Fruit fly (Drosophila melanogaster) whole organism, embryonic: ENCODE results near the gene CG6356.

Source experiments
- CG11456 ChIP-seq: fragments of 200-800 bp; sonication (Bioruptor generic); IDR thresholded peaks from 3 replicates; pipeline ENCODE4 v1.3.6; 2022; ENCODE audit warnings: missing biosample characterization, missing genetic modification characterization
- CG11504 ChIP-seq: fragments of 200-800 bp; sonication (Bioruptor generic); optimal IDR thresholded peaks from 3 replicates; lab custom pipeline; 2019; ENCODE audit warnings: missing biosample characterization, mild to moderate bottlenecking, missing genetic modification characterization, moderate library complexity
- CG13624 ChIP-seq: fragments of 200-800 bp; sonication (Bioruptor generic); optimal IDR thresholded peaks from 2 replicates; lab custom pipeline; 2016; ENCODE audit warnings: missing biosample characterization, missing genetic modification characterization
- CG13894 ChIP-seq: fragments of 200-800 bp; sonication (Bioruptor generic); optimal IDR thresholded peaks from 3 replicates; lab custom pipeline; 2018; ENCODE audit warnings: missing biosample characterization, mild to moderate bottlenecking, missing genetic modification characterization, moderate library complexity
- CG1647 ChIP-seq: fragments of 200-800 bp; sonication (Bioruptor generic); optimal IDR thresholded peaks from 3 replicates; lab custom pipeline; 2016; ENCODE audit warnings: missing biosample characterization, missing genetic modification characterization
- CG16813 ChIP-seq: fragments of 200-800 bp; sonication (Bioruptor generic); IDR thresholded peaks from 3 replicates; pipeline ENCODE4 v1.3.6; 2022; ENCODE audit warnings: missing biosample characterization, missing genetic modification characterization; ENCODE audit not compliant: partially characterized antibody
- CG1792 ChIP-seq: fragments of 200-800 bp; sonication (Bioruptor generic); optimal IDR thresholded peaks from 2 replicates; lab custom pipeline; 2016; ENCODE audit warnings: missing biosample characterization, missing genetic modification characterization
- CG2889 ChIP-seq: fragments of 200-800 bp; sonication (Bioruptor generic); IDR thresholded peaks from 3 replicates; pipeline ENCODE4 v1.3.6; 2022; ENCODE audit warnings: missing biosample characterization, missing genetic modification characterization
- CG3847 ChIP-seq: fragments of 200-800 bp; sonication (Bioruptor generic); IDR thresholded peaks from 2 replicates; pipeline ENCODE4 v1.3.6; 2022; ENCODE audit warnings: missing biosample characterization, missing genetic modification characterization
- CG7271 ChIP-seq: fragments of 200-800 bp; sonication (Bioruptor generic); optimal IDR thresholded peaks from 2 replicates; lab custom pipeline; 2018; ENCODE audit warnings: missing biosample characterization, mild to moderate bottlenecking, missing genetic modification characterization, moderate library complexity
- CG7556 ChIP-seq: fragments of 200-800 bp; sonication (Bioruptor generic); optimal IDR thresholded peaks from 2 replicates; lab custom pipeline; 2017; ENCODE audit warnings: missing biosample characterization, mild to moderate bottlenecking, missing genetic modification characterization
- D19A ChIP-seq: fragments of 200-800 bp; optimal IDR thresholded peaks from 3 replicates; lab custom pipeline; 2019; ENCODE audit warnings: missing biosample characterization, mild to moderate bottlenecking, missing genetic modification characterization, moderate library complexity
- Dek ChIP-seq: fragments of 200-800 bp; sonication (Bioruptor generic); optimal IDR thresholded peaks from 3 replicates; lab custom pipeline; 2019; ENCODE audit warnings: missing biosample characterization, mild to moderate bottlenecking, missing genetic modification characterization, moderate library complexity
- Dfd ChIP-seq, 2 experiments: fragments of >200 bp; optimal IDR thresholded peaks; 2 replicates each; lab custom pipeline; 2017; ENCODE audit warnings: missing biosample characterization in 2 of 2, missing genetic modification characterization in 2 of 2
- Gsc ChIP-seq: fragments of 200-800 bp; sonication (Bioruptor generic); IDR thresholded peaks from 2 replicates; pipeline ENCODE4 v1.3.6; 2022; ENCODE audit warnings: missing biosample characterization, missing genetic modification characterization
- HLH54F ChIP-seq: fragments of 200-800 bp; sonication (Bioruptor generic); optimal IDR thresholded peaks from 3 replicates; lab custom pipeline; 2016; ENCODE audit warnings: missing biosample characterization, missing genetic modification characterization
- Hey ChIP-seq: fragments of 200-800 bp; sonication (Bioruptor generic); optimal IDR thresholded peaks from 3 replicates; lab custom pipeline; 2018; ENCODE audit warnings: missing biosample characterization, mild to moderate bottlenecking, missing genetic modification characterization
- HmgD ChIP-seq: fragments of 200-800 bp; sonication (Bioruptor generic); optimal IDR thresholded peaks from 3 replicates; lab custom pipeline; 2016; ENCODE audit warnings: missing biosample characterization, missing genetic modification characterization
- Hmx ChIP-seq: fragments of 200-800 bp; sonication (Bioruptor generic); optimal IDR thresholded peaks from 2 replicates; lab custom pipeline; 2016; ENCODE audit warnings: missing biosample characterization, missing genetic modification characterization
- Hr51 ChIP-seq, 2 experiments: fragments of 200-800 bp; sonication (Bioruptor generic); optimal IDR thresholded peaks; 2 replicates in 1 of 2; 3 replicates in 1 of 2; lab custom pipeline; 2016 to 2018; ENCODE audit warnings: missing biosample characterization in 2 of 2, missing genetic modification characterization in 2 of 2, mild to moderate bottlenecking in 1 of 2, moderate library complexity in 1 of 2
- Myb ChIP-seq: fragments of 200-800 bp; sonication (Bioruptor generic); optimal IDR thresholded peaks from 2 replicates; lab custom pipeline; 2016; ENCODE audit warnings: missing biosample characterization, missing genetic modification characterization
- NC2α ChIP-seq: fragments of 200-800 bp; sonication (Bioruptor generic); optimal IDR thresholded peaks from 2 replicates; lab custom pipeline; 2016; ENCODE audit warnings: missing biosample characterization, missing genetic modification characterization
- Nf-YC ChIP-seq: fragments of 200-800 bp; optimal IDR thresholded peaks from 3 replicates; lab custom pipeline; 2019; ENCODE audit warnings: missing biosample characterization, mild to moderate bottlenecking, missing genetic modification characterization, moderate library complexity
- Optix ChIP-seq: fragments of 200-800 bp; sonication (Bioruptor generic); IDR thresholded peaks from 3 replicates; pipeline ENCODE4 v1.3.6; 2022; ENCODE audit warnings: missing biosample characterization, missing genetic modification characterization
- Ptx1 ChIP-seq: fragments of 200-800 bp; sonication (Bioruptor generic); IDR thresholded peaks from 2 replicates; pipeline ENCODE4 v1.3.6; 2022; ENCODE audit warnings: missing biosample characterization, missing genetic modification characterization
- Ravus ChIP-seq: fragments of 200-800 bp; sonication (Bioruptor generic); IDR thresholded peaks from 2 replicates; pipeline ENCODE4 v1.3.6; 2022; ENCODE audit warnings: missing biosample characterization, missing genetic modification characterization
- Spps ChIP-seq: fragments of 200-800 bp; sonication (Bioruptor generic); optimal IDR thresholded peaks from 2 replicates; lab custom pipeline; 2018; ENCODE audit warnings: missing biosample characterization, mild to moderate bottlenecking, missing genetic modification characterization
- TFAM ChIP-seq: fragments of 200-800 bp; sonication (Bioruptor generic); optimal IDR thresholded peaks from 2 replicates; lab custom pipeline; 2017; ENCODE audit warnings: missing biosample characterization, missing genetic modification characterization, inconsistent platforms
- Tbp ChIP-seq: fragments of >200 bp; optimal IDR thresholded peaks from 2 replicates; lab custom pipeline; 2018; ENCODE audit warnings: missing biosample characterization, missing genetic modification characterization
- Xrp1 ChIP-seq: fragments of 200-800 bp; sonication (Bioruptor generic); IDR thresholded peaks from 2 replicates; pipeline ENCODE4 v1.3.6; 2022; ENCODE audit warnings: missing biosample characterization, missing genetic modification characterization
- bab2 ChIP-seq: fragments of 200-800 bp; sonication (Bioruptor generic); optimal IDR thresholded peaks from 2 replicates; lab custom pipeline; 2016; ENCODE audit warnings: missing biosample characterization, missing genetic modification characterization
- croc ChIP-seq: fragments of 200-800 bp; sonication (Bioruptor generic); conservative IDR thresholded peaks from 3 replicates; pipeline ENCODE4 v1.3.6; 2022; ENCODE audit warnings: missing biosample characterization, missing genetic modification characterization
- danr ChIP-seq: fragments of 200-800 bp; sonication (Bioruptor generic); IDR thresholded peaks from 2 replicates; pipeline ENCODE4 v1.3.6; 2022; ENCODE audit warnings: missing biosample characterization, missing genetic modification characterization
- ems ChIP-seq: fragments of 200-800 bp; sonication (Bioruptor generic); optimal IDR thresholded peaks from 3 replicates; lab custom pipeline; 2016; ENCODE audit warnings: missing biosample characterization, missing genetic modification characterization
- exex ChIP-seq: fragments of 200-800 bp; sonication (Bioruptor generic); optimal IDR thresholded peaks from 4 replicates; lab custom pipeline; 2018; ENCODE audit warnings: missing biosample characterization, mild to moderate bottlenecking, missing genetic modification characterization, moderate library complexity
- grau ChIP-seq: fragments of 200-800 bp; optimal IDR thresholded peaks from 3 replicates; lab custom pipeline; 2019; ENCODE audit warnings: missing biosample characterization, mild to moderate bottlenecking, missing genetic modification characterization, moderate library complexity
- gt ChIP-seq: fragments of 200-800 bp; sonication (Bioruptor generic); IDR thresholded peaks from 2 replicates; pipeline ENCODE4 v1.3.6; 2022; ENCODE audit warnings: missing biosample characterization, missing genetic modification characterization
- ham ChIP-seq: fragments of 200-800 bp; sonication (Bioruptor generic); IDR thresholded peaks from 2 replicates; pipeline ENCODE4 v1.3.6; 2022; ENCODE audit warnings: missing biosample characterization, missing genetic modification characterization
- ind ChIP-seq: fragments of 200-800 bp; sonication (Bioruptor generic); optimal IDR thresholded peaks from 3 replicates; lab custom pipeline; 2016; ENCODE audit warnings: missing biosample characterization, missing genetic modification characterization
- jumu ChIP-seq: fragments of 200-800 bp; sonication (Bioruptor generic); optimal IDR thresholded peaks from 3 replicates; lab custom pipeline; 2016; ENCODE audit warnings: missing biosample characterization, missing genetic modification characterization
- maf-S ChIP-seq: fragments of 200-800 bp; sonication (Bioruptor generic); optimal IDR thresholded peaks from 2 replicates; lab custom pipeline; 2016; ENCODE audit warnings: missing biosample characterization, missing genetic modification characterization
- nerfin-1 ChIP-seq: fragments of 200-800 bp; sonication (Bioruptor generic); optimal IDR thresholded peaks from 3 replicates; lab custom pipeline; 2019; ENCODE audit warnings: missing biosample characterization, mild to moderate bottlenecking, missing genetic modification characterization, moderate library complexity
- pan ChIP-seq, 4 experiments: fragments of >200 bp in 3 of 4; fragments of 200-800 bp in 1 of 4; sonication (Bioruptor generic) in 1 of 4; optimal IDR thresholded peaks in 3 of 4; IDR thresholded peaks in 1 of 4; 2 replicates each; pipeline versions ENCODE4 v1.3.6 to Lab custom; 2017 to 2022; ENCODE audit warnings: missing biosample characterization in 2 of 4, missing genetic modification characterization in 2 of 4, mixed read lengths in 1 of 4
- shn ChIP-seq: fragments of 200-800 bp; sonication (Bioruptor generic); optimal IDR thresholded peaks from 3 replicates; lab custom pipeline; 2016; ENCODE audit warnings: missing biosample characterization, missing genetic modification characterization
- slou ChIP-seq: fragments of 200-800 bp; sonication (Bioruptor generic); optimal IDR thresholded peaks from 3 replicates; lab custom pipeline; 2016; ENCODE audit warnings: missing biosample characterization, missing genetic modification characterization
- sr ChIP-seq: fragments of 200-800 bp; sonication (Bioruptor generic); IDR thresholded peaks from 3 replicates; pipeline ENCODE4 v1.3.6; 2022; ENCODE audit warnings: missing biosample characterization, missing genetic modification characterization
- ssp ChIP-seq: fragments of 200-800 bp; sonication (Bioruptor generic); IDR thresholded peaks from 2 replicates; pipeline ENCODE4 v1.3.6; 2022; ENCODE audit warnings: missing biosample characterization, missing genetic modification characterization
- toy ChIP-seq: fragments of 200-800 bp; sonication (Bioruptor generic); IDR thresholded peaks from 2 replicates; pipeline ENCODE4 v1.3.6; 2022; ENCODE audit warnings: missing biosample characterization, missing genetic modification characterization
- trh ChIP-seq: fragments of 200-800 bp; sonication (Bioruptor generic); optimal IDR thresholded peaks from 2 replicates; lab custom pipeline; 2016; ENCODE audit warnings: missing biosample characterization, missing genetic modification characterization
- wor ChIP-seq: fragments of 200-800 bp; sonication (Bioruptor generic); IDR thresholded peaks from 2 replicates; pipeline ENCODE4 v1.3.6; 2022; ENCODE audit warnings: missing biosample characterization, missing genetic modification characterization

The CG6356 gene

DNA sequence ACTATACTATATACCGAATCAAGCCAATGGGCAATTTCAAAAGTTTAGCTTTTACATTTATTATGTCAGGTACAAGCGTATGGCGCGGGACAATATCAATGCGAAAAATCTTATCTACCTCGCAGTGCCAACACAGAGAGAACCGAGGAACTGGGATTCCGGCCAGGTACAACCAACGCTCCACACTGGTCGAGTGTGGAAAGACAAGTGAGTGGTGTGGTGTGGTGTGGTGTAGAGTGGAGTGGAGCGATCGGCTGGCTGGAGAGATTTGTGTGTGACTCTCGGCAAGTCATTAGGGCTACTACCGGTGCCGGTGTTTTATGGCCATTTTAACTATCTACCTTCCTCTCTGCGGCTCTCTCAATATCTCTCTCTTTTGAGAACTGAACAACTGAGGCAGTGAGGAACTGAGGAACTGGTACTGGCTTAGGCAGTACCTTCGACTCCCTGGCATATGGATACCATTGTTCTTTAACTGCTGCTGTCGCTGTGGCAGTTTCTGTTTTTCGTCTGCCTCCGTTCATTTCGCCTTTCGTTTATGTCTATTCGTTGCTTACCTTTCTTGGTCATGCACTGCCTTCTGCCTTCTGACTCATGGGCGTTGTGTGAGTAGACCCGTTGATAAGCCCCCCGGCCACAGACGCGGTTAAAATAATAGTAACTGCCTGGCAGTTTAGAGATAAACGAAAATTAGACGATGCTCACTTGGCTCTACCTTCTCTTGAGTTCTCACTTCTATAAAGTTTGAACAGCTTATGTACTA is 24.3 kb upstream of the CG6356 start (continued):
- TF ChIP-seq CG11504 (tag; lab: Kevin White, UChicago) (peak; percentile 91), toy (GFP tag; lab: Robert Waterston, UW) (peak; percentile 60), wor (GFP tag; lab: Robert Waterston, UW) (peak; percentile 62), CG2889 (GFP tag; lab: Robert Waterston, UW) (peak; percentile 84), Ptx1 (GFP tag; lab: Robert Waterston, UW) (peak; percentile 89), CG13894 (peak; percentile 69), CG7271 (tag; lab: Kevin White, UChicago) (peak; percentile 42), Ravus (GFP tag; lab: Robert Waterston, UW) (peak; percentile 68), Myb (GFP tag; lab: Kevin White, UChicago) (peak; percentile 77), Hey (peak; percentile 16), Xrp1 (GFP tag; lab: Robert Waterston, UW) (peak; percentile 90), Hr51 (GFP tag; optimal IDR thresholded peaks at IDR 0.05; lab: Kevin White, UChicago) (peak; percentile 84), Dfd (GFP tag; optimal IDR thresholded peaks at IDR 0.05; lab: Kevin White, UChicago) (no peak), HLH54F (GFP tag; lab: Kevin White, UChicago) (peak; percentile 87), grau (peak; percentile 90), shn (GFP tag; lab: Kevin White, UChicago) (peak; percentile 78), gt (GFP tag; lab: Robert Waterston, UW) (peak; percentile 42; the same call in 1 of the 2 replicates), nerfin-1 (peak; percentile 79), CG7556 (GFP tag; lab: Kevin White, UChicago) (peak; percentile 91), exex (tag; lab: Kevin White, UChicago) (peak; percentile 94), ham (no peak), ssp (GFP tag; lab: Robert Waterston, UW) (peak; percentile 58), CG1647 (GFP tag; lab: Kevin White, UChicago) (peak; percentile 88), CG3847 (peak; percentile 82), croc (GFP tag; lab: Robert Waterston, UW) (peak; percentile 72; the same call in 2 of the 3 replicates), Spps (tag; lab: Kevin White, UChicago) (peak; percentile 74), sr (GFP tag; lab: Robert Waterston, UW) (peak; percentile 68; the same call in 1 of the 3 replicates), D19A (peak; percentile 85), CG16813 (GFP tag; lab: Robert Waterston, UW) (no peak), CG13624 (GFP tag; lab: Kevin White, UChicago) (peak; percentile 89), Tbp (GFP tag; lab: Kevin White, UChicago) (no peak), Dek (tag; lab: Kevin White, UChicago) (peak; percentile 92), jumu (peak; percentile 88), slou (GFP tag; lab: Kevin White, UChicago) (peak; percentile 30), CG11456 (GFP tag; lab: Robert Waterston, UW) (peak; percentile 91), Nf-YC (tag; lab: Kevin White, UChicago) (peak; percentile 36), HmgD (GFP tag; lab: Kevin White, UChicago) (peak; percentile 49), maf-S (GFP tag; lab: Kevin White, UChicago) (peak; percentile 92), TFAM (GFP tag; lab: Kevin White, UChicago) (peak; percentile 62), danr (GFP tag; lab: Robert Waterston, UW) (peak; percentile 69), Gsc (GFP tag; lab: Robert Waterston, UW) (0 out of 2 replicates have a peak, but pooled peaks have one; percentile 18), ind (GFP tag; lab: Kevin White, UChicago) (peak; percentile 91), NC2α (GFP tag; lab: Kevin White, UChicago) (peak; percentile 63), ems (GFP tag; lab: Kevin White, UChicago) (peak; percentile 88), pan (optimal IDR thresholded peaks at IDR 0.05; lab: Kevin White, UChicago) (no peak), pan (GFP tag; optimal IDR thresholded peaks at IDR 0.05 in 1 of 2, IDR thresholded peaks at IDR 0.05 in 1 of 2) (peak in 1 of 2 experiments; percentile 90), CG1792 (GFP tag; lab: Kevin White, UChicago) (peak; percentile 83), Hmx (GFP tag; lab: Kevin White, UChicago) (peak; percentile 82), trh (GFP tag; lab: Kevin White, UChicago) (peak; percentile 51), Optix (peak; percentile 74), bab2 (peak; percentile 87)
